Fruit fly (Drosophila melanogaster): Measurements from ENCODE around the gene TTLL3A.
A peak's percentile ranks its signal among the peaks of the same experiment; 100 is the strongest.

Gene TTLL3A

DNA sequence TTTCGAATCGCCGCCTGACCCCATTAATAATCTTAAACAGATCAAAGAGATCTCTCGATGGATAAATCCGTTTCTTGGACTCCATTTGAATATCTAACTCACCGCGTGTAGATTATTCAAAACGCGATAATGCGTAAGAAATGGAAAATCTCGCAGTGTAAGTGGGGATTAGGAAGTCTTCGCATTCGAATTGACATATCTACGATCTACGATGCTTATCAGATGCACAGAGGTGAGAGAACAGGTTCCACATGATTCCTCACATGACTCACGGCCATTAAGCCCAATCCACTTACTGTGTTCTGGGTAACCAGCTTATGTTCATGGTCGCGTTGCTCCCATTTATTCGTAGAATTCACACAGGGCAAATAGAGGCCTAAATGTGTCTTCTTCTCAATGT lies 43.8 kb downstream of the TTLL3A start:
- TF ChIP-seq grn (GFP tag; optimal IDR thresholded peaks at IDR 0.05) (peak; percentile 94), CG2712 (tag; optimal IDR thresholded peaks at IDR 0.05) (no peak), oc (tag; optimal IDR thresholded peaks at IDR 0.05) (peak; percentile 43), Sin3A (optimal IDR thresholded peaks at IDR 0.05) (no peak), Stat92E (GFP tag; optimal IDR thresholded peaks at IDR 0.05) (peak in 1 of 3 experiments; percentile 79)

dm6 chr2L:6693794-6694254 lies 46.2 kb downstream of the TTLL3A start:
- TF ChIP-seq zfh2 (GFP tag; optimal IDR thresholded peaks at IDR 0.05) (peak; percentile 0), Lpt (GFP tag; optimal IDR thresholded peaks at IDR 0.05) (no peak), hkb (optimal IDR thresholded peaks at IDR 0.05) (no peak), hkb (GFP tag; IDR thresholded peaks at IDR 0.05) (0 out of 2 replicates have a peak, but pooled peaks have one; percentile 9), CG17385 (GFP tag; optimal IDR thresholded peaks at IDR 0.05) (peak; percentile 59), CG18599 (GFP tag; optimal IDR thresholded peaks at IDR 0.05) (no peak), esg (GFP tag; conservative IDR thresholded peaks at IDR 0.05) (no peak), sisA (GFP tag; IDR thresholded peaks at IDR 0.05) (0 out of 2 replicates have a peak, but pooled peaks have one; percentile 21), ken (GFP tag; IDR thresholded peaks at IDR 0.05) (no peak; the same call in 2 of the 3 replicates), HHEX (GFP tag; optimal IDR thresholded peaks at IDR 0.05) (peak; percentile 30), CG10431 (GFP tag; optimal IDR thresholded peaks at IDR 0.05) (peak; percentile 10), CG7786 (GFP tag; optimal IDR thresholded peaks at IDR 0.05) (no peak), CG13894 (tag; optimal IDR thresholded peaks at IDR 0.05) (no peak), CG1529 (GFP tag; optimal IDR thresholded peaks at IDR 0.05) (no peak), tup (GFP tag; optimal IDR thresholded peaks at IDR 0.05) (no peak), Nf-YC (tag; optimal IDR thresholded peaks at IDR 0.05) (peak; percentile 36), CTCF (GFP tag; optimal IDR thresholded peaks at IDR 0.05) (no peak), otp (GFP tag; IDR thresholded peaks at IDR 0.05) (no peak), C15 (GFP tag; IDR thresholded peaks at IDR 0.05) (no peak), CG8089 (GFP tag; optimal IDR thresholded peaks at IDR 0.05) (peak; percentile 10), Myb (GFP tag; optimal IDR thresholded peaks at IDR 0.05) (no peak), CG7372 (GFP tag; IDR thresholded peaks at IDR 0.05) (no peak), CG31224 (GFP tag; IDR thresholded peaks at IDR 0.05) (no peak), jumu (GFP tag; optimal IDR thresholded peaks at IDR 0.05) (no peak), Opbp (GFP tag; IDR thresholded peaks at IDR 0.05; ENCODE audit: partially characterized antibody) (no peak), fd102C (GFP tag; optimal IDR thresholded peaks at IDR 0.05) (no peak), Gug (GFP tag; IDR thresholded peaks at IDR 0.05) (no peak), mirr (GFP tag; optimal IDR thresholded peaks at IDR 0.05) (no peak), grn (GFP tag; optimal IDR thresholded peaks at IDR 0.05) (no peak), cwo (GFP tag; optimal IDR thresholded peaks at IDR 0.05) (peak; percentile 12), kay (GFP tag; optimal IDR thresholded peaks at IDR 0.05) (no peak), CG7839 (tag; optimal IDR thresholded peaks at IDR 0.05) (peak; percentile 71), CG11560 (tag; IDR thresholded peaks at IDR 0.05) (no peak), CG17912 (GFP tag; optimal IDR thresholded peaks at IDR 0.05) (no peak), CG15269 (tag; optimal IDR thresholded peaks at IDR 0.05) (peak; percentile 54), MESR4 (GFP tag; optimal IDR thresholded peaks at IDR 0.05) (no peak), CG3838 (GFP tag; optimal IDR thresholded peaks at IDR 0.05) (no peak), CG10147 (GFP tag; optimal IDR thresholded peaks at IDR 0.05) (peak; percentile 34), CG6175 (GFP tag; IDR thresholded peaks at IDR 0.05) (no peak), zen2 (GFP tag; IDR thresholded peaks at IDR 0.05; ENCODE audit: partially characterized antibody) (no peak), az2 (GFP tag; optimal IDR thresholded peaks at IDR 0.05) (peak; percentile 37), pan (optimal IDR thresholded peaks at IDR 0.05) (no peak), pan (GFP tag; optimal IDR thresholded peaks at IDR 0.05 in 1 of 2, IDR thresholded peaks at IDR 0.05 in 1 of 2) (no peak), CG14965 (GFP tag; optimal IDR thresholded peaks at IDR 0.05; ENCODE audit: borderline replicate concordance) (no peak), wek (GFP tag; optimal IDR thresholded peaks at IDR 0.05) (no peak), Chrac-16 (GFP tag; optimal IDR thresholded peaks at IDR 0.05) (no peak), CG10321 (GFP tag; IDR thresholded peaks at IDR 0.05) (no peak)
